Worm (Caenorhabditis elegans): ENCODE results near the gene C35D10.7.

DNA sequence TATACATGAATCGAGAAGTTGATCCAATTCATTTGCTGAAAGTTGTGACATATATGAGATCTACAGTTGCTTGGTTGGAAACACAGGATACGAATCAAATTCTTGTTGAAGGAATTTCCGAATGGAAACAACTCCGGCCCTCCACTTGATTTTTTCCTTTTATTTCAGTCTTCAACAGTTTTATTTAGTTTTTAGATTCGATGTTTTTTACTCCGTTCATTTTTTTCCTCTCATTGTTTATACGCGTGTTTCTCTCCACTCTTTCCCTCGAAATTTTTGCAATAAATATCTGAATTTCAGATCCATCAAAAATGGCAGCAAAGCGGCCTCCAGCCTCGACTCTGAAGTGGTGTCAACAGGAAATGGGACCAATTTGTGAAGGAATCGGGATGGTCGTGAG, 7.1 kb downstream of the C35D10.7 start, which contains the start of gene coq-8:
- TF ChIP-seq pha-4 (tag; optimal IDR thresholded peaks at IDR 0.05) = no peak
- no peak for TF ChIP-seq nhr-28 (tag; optimal IDR thresholded peaks at IDR 0.05)
- no peak for TF ChIP-seq nhr-76 (tag; optimal IDR thresholded peaks at IDR 0.05)
- no peak for TF ChIP-seq lin-13 (tag; optimal IDR thresholded peaks at IDR 0.05)
- TF ChIP-seq unc-120 (tag; optimal IDR thresholded peaks at IDR 0.05; ENCODE audit: poor library complexity, severe bottlenecking) = no peak
- TF ChIP-seq unc-62 (GFP tag; optimal IDR thresholded peaks at IDR 0.05) = no peak
- no peak for TF ChIP-seq nhr-237 (tag; optimal IDR thresholded peaks at IDR 0.05)
- TF ChIP-seq unc-39 (tag; optimal IDR thresholded peaks at IDR 0.05) = no peak
- TF ChIP-seq ztf-11 (tag; optimal IDR thresholded peaks at IDR 0.05) = no peak
- TF ChIP-seq elt-3 (tag; optimal IDR thresholded peaks at IDR 0.05) = no peak

Data from whole organism, mixed stage, embryonic.